Worm (Caenorhabditis elegans): ENCODE data around the gene srw-120.

Gene srw-120

ce11 chrV:3024274-3024673 is 28.3 kb upstream of the srw-120 start, which contains the start of gene asp-8:
TSS of gene asp-8 (plus strand) at chrV:3024549.
- TF ChIP-seq B0310.2 (tag; optimal IDR thresholded peaks at IDR 0.05) (no peak), sea-1 (GFP tag; conservative IDR thresholded peaks at IDR 0.05) (no peak), ceh-36 (tag; optimal IDR thresholded peaks at IDR 0.05) (no peak), hmbx-1 (tag; optimal IDR thresholded peaks at IDR 0.05) (no peak), tbx-11 (GFP tag; IDR thresholded peaks at IDR 0.05) (no peak), ets-7 (tag; optimal IDR thresholded peaks at IDR 0.05) (no peak), hmg-4 (GFP tag; optimal IDR thresholded peaks at IDR 0.05) (no peak), pes-1 (GFP tag; IDR thresholded peaks at IDR 0.05) (no peak), tbx-37 (GFP tag; conservative IDR thresholded peaks at IDR 0.05) (no peak), flt-1 (GFP tag; IDR thresholded peaks at IDR 0.05) (no peak), tra-4 (tag; optimal IDR thresholded peaks at IDR 0.05) (no peak), ceh-13 (GFP tag; optimal IDR thresholded peaks at IDR 0.05) (no peak), scrt-1 (GFP tag; IDR thresholded peaks at IDR 0.05) (no peak), ama-1 (optimal IDR thresholded peaks at IDR 0.05) (no peak), aly-1 (tag; optimal IDR thresholded peaks at IDR 0.05) (no peak), F13C5.2 (tag; optimal IDR thresholded peaks at IDR 0.05) (no peak), hnd-1 (tag; optimal IDR thresholded peaks at IDR 0.05) (no peak)

- TF ChIP-seq sea-1 (GFP tag; conservative IDR thresholded peaks at IDR 0.05): no peak
- no peak for TF ChIP-seq ceh-36 (tag; optimal IDR thresholded peaks at IDR 0.05)
- no peak for TF ChIP-seq B0310.2 (tag; optimal IDR thresholded peaks at IDR 0.05)
- TF ChIP-seq aly-1 (tag; optimal IDR thresholded peaks at IDR 0.05): no peak
- no peak for TF ChIP-seq tbx-37 (GFP tag; conservative IDR thresholded peaks at IDR 0.05)
- TF ChIP-seq ama-1 (optimal IDR thresholded peaks at IDR 0.05): no peak
- no peak for TF ChIP-seq ets-7 (tag; optimal IDR thresholded peaks at IDR 0.05)
- no peak for TF ChIP-seq pes-1 (GFP tag; IDR thresholded peaks at IDR 0.05)
- TF ChIP-seq hmbx-1 (tag; optimal IDR thresholded peaks at IDR 0.05): no peak
- TF ChIP-seq tra-4 (tag; optimal IDR thresholded peaks at IDR 0.05): no peak
- no peak for TF ChIP-seq scrt-1 (GFP tag; IDR thresholded peaks at IDR 0.05)
- no peak for TF ChIP-seq tbx-11 (GFP tag; IDR thresholded peaks at IDR 0.05)
- no peak for TF ChIP-seq F13C5.2 (tag; optimal IDR thresholded peaks at IDR 0.05)
- no peak for TF ChIP-seq hnd-1 (tag; optimal IDR thresholded peaks at IDR 0.05)
- TF ChIP-seq ceh-13 (GFP tag; optimal IDR thresholded peaks at IDR 0.05): no peak
Measured at ce11 chrV:3021306-3021705, 25.3 kb upstream of the srw-120 start, which contains the start of gene irld-12. TSS of gene irld-12 (minus strand) at chrV:3021406.

- no peak for TF ChIP-seq pes-1 (GFP tag; IDR thresholded peaks at IDR 0.05)
- TF ChIP-seq ets-7 (tag; optimal IDR thresholded peaks at IDR 0.05): no peak
Measured at ce11 chrV:3017930-3018329, 21.9 kb upstream of the srw-120 start.

- TF ChIP-seq ama-1 (optimal IDR thresholded peaks at IDR 0.05): no peak
- TF ChIP-seq tra-4 (tag; optimal IDR thresholded peaks at IDR 0.05): no peak
- no peak for TF ChIP-seq aly-1 (tag; optimal IDR thresholded peaks at IDR 0.05)
- no peak for TF ChIP-seq flt-1 (GFP tag; IDR thresholded peaks at IDR 0.05)
- no peak for TF ChIP-seq F13C5.2 (tag; optimal IDR thresholded peaks at IDR 0.05)
- no peak for TF ChIP-seq scrt-1 (GFP tag; IDR thresholded peaks at IDR 0.05)
- no peak for TF ChIP-seq pes-1 (GFP tag; IDR thresholded peaks at IDR 0.05)
- no peak for TF ChIP-seq sea-1 (GFP tag; conservative IDR thresholded peaks at IDR 0.05)
- TF ChIP-seq ceh-36 (tag; optimal IDR thresholded peaks at IDR 0.05): no peak
- no peak for TF ChIP-seq B0310.2 (tag; optimal IDR thresholded peaks at IDR 0.05)
- no peak for TF ChIP-seq tbx-11 (GFP tag; IDR thresholded peaks at IDR 0.05)
- TF ChIP-seq hnd-1 (tag; optimal IDR thresholded peaks at IDR 0.05): no peak
- no peak for TF ChIP-seq hmbx-1 (tag; optimal IDR thresholded peaks at IDR 0.05)
- no peak for TF ChIP-seq ets-7 (tag; optimal IDR thresholded peaks at IDR 0.05)
- no peak for TF ChIP-seq hmg-4 (GFP tag; optimal IDR thresholded peaks at IDR 0.05)
- no peak for TF ChIP-seq ceh-13 (GFP tag; optimal IDR thresholded peaks at IDR 0.05)
- no peak for TF ChIP-seq tbx-37 (GFP tag; conservative IDR thresholded peaks at IDR 0.05)
Measured at ce11 chrV:3014185-3014584, 18.2 kb upstream of the srw-120 start, which contains the start of gene K12D9.1. TSS of gene K12D9.1 (plus strand) at chrV:3014485.

ce11 chrV:3011394-3011793 is 15.4 kb upstream of the srw-120 start, which contains the start of gene srw-135:
TSS of gene srw-135 (minus strand) at chrV:3011494.
- TF ChIP-seq hnd-1 (tag; optimal IDR thresholded peaks at IDR 0.05) (no peak), tbx-37 (GFP tag; conservative IDR thresholded peaks at IDR 0.05) (no peak), F13C5.2 (tag; optimal IDR thresholded peaks at IDR 0.05) (no peak), ceh-36 (tag; optimal IDR thresholded peaks at IDR 0.05) (no peak), scrt-1 (GFP tag; IDR thresholded peaks at IDR 0.05) (no peak), B0310.2 (tag; optimal IDR thresholded peaks at IDR 0.05) (no peak), ama-1 (optimal IDR thresholded peaks at IDR 0.05) (no peak), hmbx-1 (tag; optimal IDR thresholded peaks at IDR 0.05) (no peak), pes-1 (GFP tag; IDR thresholded peaks at IDR 0.05) (no peak), hmg-4 (GFP tag; optimal IDR thresholded peaks at IDR 0.05) (no peak), tbx-11 (GFP tag; IDR thresholded peaks at IDR 0.05) (no peak), aly-1 (tag; optimal IDR thresholded peaks at IDR 0.05) (no peak), tra-4 (tag; optimal IDR thresholded peaks at IDR 0.05) (no peak), ets-7 (tag; optimal IDR thresholded peaks at IDR 0.05) (no peak), flt-1 (GFP tag; IDR thresholded peaks at IDR 0.05) (no peak), sea-1 (GFP tag; conservative IDR thresholded peaks at IDR 0.05) (no peak)

- TF ChIP-seq scrt-1 (GFP tag; IDR thresholded peaks at IDR 0.05) (no peak), sea-1 (GFP tag; conservative IDR thresholded peaks at IDR 0.05) (no peak), F13C5.2 (tag; optimal IDR thresholded peaks at IDR 0.05) (no peak), ceh-13 (GFP tag; optimal IDR thresholded peaks at IDR 0.05) (no peak)
Measured at ce11 chrV:3010468-3010867, 14.5 kb upstream of the srw-120 start, which contains the start of gene srw-136. TSS of gene srw-136 (minus strand) at chrV:3010568.

ce11 chrV:3005964-3006363 is 10.0 kb upstream of the srw-120 start, which contains the start of gene srw-112:
TSS of gene srw-112 (minus strand) at chrV:3006064.
- TF ChIP-seq F13C5.2 (tag; optimal IDR thresholded peaks at IDR 0.05): no peak
- no peak for TF ChIP-seq ceh-36 (tag; optimal IDR thresholded peaks at IDR 0.05)
- no peak for TF ChIP-seq ets-7 (tag; optimal IDR thresholded peaks at IDR 0.05)
- TF ChIP-seq pes-1 (GFP tag; IDR thresholded peaks at IDR 0.05): no peak
- TF ChIP-seq tra-4 (tag; optimal IDR thresholded peaks at IDR 0.05): no peak
- TF ChIP-seq flt-1 (GFP tag; IDR thresholded peaks at IDR 0.05): no peak
- no peak for TF ChIP-seq aly-1 (tag; optimal IDR thresholded peaks at IDR 0.05)
- no peak for TF ChIP-seq hnd-1 (tag; optimal IDR thresholded peaks at IDR 0.05)
- no peak for TF ChIP-seq B0310.2 (tag; optimal IDR thresholded peaks at IDR 0.05)
- no peak for TF ChIP-seq scrt-1 (GFP tag; IDR thresholded peaks at IDR 0.05)
- TF ChIP-seq tbx-37 (GFP tag; conservative IDR thresholded peaks at IDR 0.05): no peak
- no peak for TF ChIP-seq ceh-13 (GFP tag; optimal IDR thresholded peaks at IDR 0.05)
- TF ChIP-seq hmg-4 (GFP tag; optimal IDR thresholded peaks at IDR 0.05): no peak
- TF ChIP-seq ama-1 (optimal IDR thresholded peaks at IDR 0.05): no peak
- TF ChIP-seq sea-1 (GFP tag; conservative IDR thresholded peaks at IDR 0.05): no peak
- no peak for TF ChIP-seq tbx-11 (GFP tag; IDR thresholded peaks at IDR 0.05)

All from whole organism, early embryonic.